Fruit fly (Drosophila melanogaster) whole organism, prepupa: ENCODE measurements around the gene Reg-2.

ENCODE experiments used
- Blimp-1 ChIP-seq: fragments of 200-800 bp; sonication (Bioruptor generic); optimal IDR thresholded peaks from 3 replicates; lab custom pipeline; 2017; ENCODE audit warnings: missing biosample characterization, missing genetic modification characterization, mild to moderate bottlenecking, moderate library complexity, missing genetic modification reagents
- CG10631 ChIP-seq: fragments of 200-800 bp; sonication (Bioruptor generic); optimal IDR thresholded peaks from 2 replicates; lab custom pipeline; 2016; ENCODE audit warnings: missing biosample characterization, missing genetic modification characterization
- CG10669 ChIP-seq: fragments of 200-800 bp; sonication (Bioruptor generic); optimal IDR thresholded peaks from 3 replicates; lab custom pipeline; 2018; ENCODE audit warnings: missing biosample characterization, mild to moderate bottlenecking, missing genetic modification characterization, moderate library complexity
- CG11294 ChIP-seq: fragments of 200-800 bp; sonication (Bioruptor generic); IDR thresholded peaks from 2 replicates; pipeline ENCODE4 v1.3.6; 2022; ENCODE audit warnings: missing biosample characterization, missing genetic modification characterization
- CG11762 ChIP-seq: fragments of 200-800 bp; sonication (Bioruptor generic); optimal IDR thresholded peaks from 3 replicates; lab custom pipeline; 2016; ENCODE audit warnings: missing biosample characterization, missing genetic modification characterization; ENCODE audit not compliant: insufficient read depth
- CG11902 ChIP-seq: fragments of 200-800 bp; sonication (Bioruptor generic); optimal IDR thresholded peaks from 3 replicates; lab custom pipeline; 2016; ENCODE audit warnings: missing biosample characterization, missing genetic modification characterization
- CG15336 ChIP-seq: fragments of 200-800 bp; sonication (Bioruptor generic); IDR thresholded peaks from 2 replicates; pipeline ENCODE4 v1.3.6; 2022; ENCODE audit warnings: missing biosample characterization, missing genetic modification characterization
- CG1621 ChIP-seq: fragments of 200-800 bp; sonication (Bioruptor generic); optimal IDR thresholded peaks from 3 replicates; lab custom pipeline; 2018; ENCODE audit warnings: missing biosample characterization, mild to moderate bottlenecking, missing genetic modification characterization
- CG16779 ChIP-seq: fragments of 200-800 bp; sonication (Bioruptor generic); optimal IDR thresholded peaks from 3 replicates; lab custom pipeline; 2017; ENCODE audit warnings: missing biosample characterization, mild to moderate bottlenecking, missing genetic modification characterization
- CG3032 ChIP-seq: fragments of 200-800 bp; optimal IDR thresholded peaks from 2 replicates; lab custom pipeline; 2019; ENCODE audit warnings: missing biosample characterization, mild to moderate bottlenecking, missing genetic modification characterization, moderate library complexity
- CG31627 ChIP-seq: fragments of 200-800 bp; sonication (Bioruptor generic); optimal IDR thresholded peaks from 3 replicates; lab custom pipeline; 2016; ENCODE audit warnings: missing biosample characterization, missing genetic modification characterization
- CG32006 ChIP-seq: fragments of 200-800 bp; sonication (Bioruptor generic); optimal IDR thresholded peaks from 3 replicates; lab custom pipeline; 2017; ENCODE audit warnings: missing biosample characterization, mild to moderate bottlenecking, missing genetic modification characterization
- CG34406 ChIP-seq: fragments of 200-800 bp; sonication (Bioruptor generic); optimal IDR thresholded peaks from 3 replicates; lab custom pipeline; 2016; ENCODE audit warnings: missing biosample characterization, missing genetic modification characterization
- CG3919 ChIP-seq: fragments of 200-800 bp; sonication (Bioruptor generic); optimal IDR thresholded peaks from 3 replicates; lab custom pipeline; 2016; ENCODE audit warnings: missing biosample characterization, missing genetic modification characterization
- CG4318 ChIP-seq: fragments of 200-800 bp; sonication (Bioruptor generic); optimal IDR thresholded peaks from 3 replicates; lab custom pipeline; 2017; ENCODE audit warnings: missing biosample characterization, mild to moderate bottlenecking, missing genetic modification characterization
- CG6163 ChIP-seq: fragments of 200-800 bp; sonication (Bioruptor generic); IDR thresholded peaks from 3 replicates; pipeline ENCODE4 v1.3.6; 2022; ENCODE audit warnings: missing biosample characterization, missing genetic modification characterization
- CG6276 ChIP-seq: fragments of 200-800 bp; sonication (Bioruptor generic); optimal IDR thresholded peaks from 2 replicates; lab custom pipeline; 2017; ENCODE audit warnings: missing biosample characterization, mild to moderate bottlenecking, missing genetic modification characterization
- CG6792 ChIP-seq: fragments of 200-800 bp; sonication (Bioruptor generic); optimal IDR thresholded peaks from 3 replicates; lab custom pipeline; 2016; ENCODE audit warnings: missing biosample characterization, missing genetic modification characterization
- CG6808 ChIP-seq: fragments of 200-800 bp; sonication (Bioruptor generic); optimal IDR thresholded peaks from 3 replicates; lab custom pipeline; 2017; ENCODE audit warnings: missing biosample characterization, missing genetic modification characterization, mild to moderate bottlenecking, moderate library complexity, missing genetic modification reagents
- CG6854 ChIP-seq: fragments of 200-800 bp; sonication (Bioruptor generic); optimal IDR thresholded peaks from 2 replicates; lab custom pipeline; 2017; ENCODE audit warnings: missing biosample characterization, mild to moderate bottlenecking, missing genetic modification characterization
- CG8119 ChIP-seq: fragments of 200-800 bp; sonication (Bioruptor generic); IDR thresholded peaks from 3 replicates; pipeline ENCODE4 v1.3.6; 2022; ENCODE audit warnings: missing biosample characterization, missing genetic modification characterization
- CG8319 ChIP-seq: fragments of 200-800 bp; sonication (Bioruptor generic); optimal IDR thresholded peaks from 3 replicates; lab custom pipeline; 2016; ENCODE audit warnings: missing biosample characterization, missing genetic modification characterization
- CG9139 ChIP-seq: fragments of 200-800 bp; sonication (Bioruptor generic); optimal IDR thresholded peaks from 3 replicates; lab custom pipeline; 2017; ENCODE audit warnings: missing biosample characterization, mild to moderate bottlenecking, missing genetic modification characterization
- Eip78C ChIP-seq: fragments of 200-800 bp; sonication (Bioruptor generic); peaks from one replicate; lab custom pipeline; 2016; ENCODE audit warnings: missing biosample characterization, missing genetic modification characterization
- Eip93F ChIP-seq: fragments of 200-800 bp; sonication (Bioruptor generic); optimal IDR thresholded peaks from 2 replicates; lab custom pipeline; 2016; ENCODE audit warnings: missing biosample characterization, mild to moderate bottlenecking, missing genetic modification characterization
- Ets21C ChIP-seq: fragments of 200-800 bp; sonication (Bioruptor generic); optimal IDR thresholded peaks from 3 replicates; lab custom pipeline; 2016; ENCODE audit warnings: missing biosample characterization, missing genetic modification characterization
- Gug ChIP-seq: fragments of 200-800 bp; sonication (Bioruptor generic); IDR thresholded peaks from 2 replicates; pipeline ENCODE4 v1.3.6; 2022; ENCODE audit warnings: missing biosample characterization, missing genetic modification characterization
- Hr38 ChIP-seq: sonication (Bioruptor generic); optimal IDR thresholded peaks from 2 replicates; lab custom pipeline; 2016; ENCODE audit warnings: missing biosample characterization, missing genetic modification characterization
- Hr4 ChIP-seq: fragments of 200-800 bp; sonication (Bioruptor generic); optimal IDR thresholded peaks from 3 replicates; lab custom pipeline; 2016; ENCODE audit warnings: missing biosample characterization, missing genetic modification characterization
- Lpt ChIP-seq: fragments of 200-800 bp; sonication (Bioruptor generic); optimal IDR thresholded peaks from 3 replicates; lab custom pipeline; 2016; ENCODE audit warnings: missing biosample characterization, missing genetic modification characterization
- Met ChIP-seq: fragments of 200-800 bp; sonication (Bioruptor generic); optimal IDR thresholded peaks from 3 replicates; lab custom pipeline; 2016; ENCODE audit warnings: missing biosample characterization, missing genetic modification characterization
- OdsH ChIP-seq: fragments of 200-800 bp; sonication (Bioruptor generic); optimal IDR thresholded peaks from 3 replicates; lab custom pipeline; 2016; ENCODE audit warnings: missing biosample characterization, missing genetic modification characterization
- Smox ChIP-seq: fragments of 200-800 bp; sonication (Bioruptor generic); optimal IDR thresholded peaks from 3 replicates; lab custom pipeline; 2016; ENCODE audit warnings: missing biosample characterization, missing genetic modification characterization
- Sox102F ChIP-seq: fragments of 200-800 bp; sonication (Bioruptor generic); optimal IDR thresholded peaks from 2 replicates; lab custom pipeline; 2016; ENCODE audit warnings: missing biosample characterization, mild to moderate bottlenecking, missing genetic modification characterization
- Sox14 ChIP-seq: fragments of 200-800 bp; sonication (Bioruptor generic); optimal IDR thresholded peaks from 3 replicates; lab custom pipeline; 2016; ENCODE audit warnings: missing biosample characterization, missing genetic modification characterization
- Sox15 ChIP-seq: fragments of 200-800 bp; sonication (Bioruptor generic); optimal IDR thresholded peaks from 3 replicates; lab custom pipeline; 2016; ENCODE audit warnings: missing biosample characterization, missing genetic modification characterization
- achi ChIP-seq: fragments of 200-800 bp; sonication (Bioruptor generic); optimal IDR thresholded peaks from 3 replicates; lab custom pipeline; 2016; ENCODE audit warnings: missing biosample characterization, missing genetic modification characterization
- acj6 ChIP-seq: fragments of 200-800 bp; sonication (Bioruptor generic); optimal IDR thresholded peaks from 3 replicates; lab custom pipeline; 2016; ENCODE audit warnings: missing biosample characterization, missing genetic modification characterization
- cyc ChIP-seq: fragments of 200-800 bp; sonication (Bioruptor generic); optimal IDR thresholded peaks from 3 replicates; lab custom pipeline; 2016; ENCODE audit warnings: missing biosample characterization, missing genetic modification characterization
- dsx ChIP-seq: fragments of 200-800 bp; optimal IDR thresholded peaks from 3 replicates; lab custom pipeline; 2019; ENCODE audit warnings: missing biosample characterization, mild to moderate bottlenecking, missing genetic modification characterization, moderate library complexity; ENCODE audit not compliant: poor library complexity, severe bottlenecking
- eg ChIP-seq: fragments of 200-800 bp; sonication (Bioruptor generic); IDR thresholded peaks from 3 replicates; pipeline ENCODE4 v1.3.6; 2022; ENCODE audit warnings: missing biosample characterization, missing genetic modification characterization
- esn ChIP-seq: fragments of 200-800 bp; sonication (Bioruptor generic); optimal IDR thresholded peaks from 2 replicates; lab custom pipeline; 2016; ENCODE audit warnings: missing biosample characterization, mild to moderate bottlenecking, missing genetic modification characterization, moderate library complexity
- fd59A ChIP-seq: fragments of 200-800 bp; sonication (Bioruptor generic); optimal IDR thresholded peaks from 2 replicates; lab custom pipeline; 2017; ENCODE audit warnings: missing biosample characterization, mild to moderate bottlenecking, missing genetic modification characterization, missing genetic modification reagents
- fd85E ChIP-seq: fragments of 200-800 bp; sonication (Bioruptor generic); optimal IDR thresholded peaks from 3 replicates; lab custom pipeline; 2016; ENCODE audit warnings: missing biosample characterization, missing genetic modification characterization
- fkh ChIP-seq: fragments of 200-800 bp; sonication (Bioruptor generic); optimal IDR thresholded peaks from 3 replicates; lab custom pipeline; 2017; ENCODE audit warnings: missing biosample characterization, mild to moderate bottlenecking, missing genetic modification characterization, moderate library complexity
- lz ChIP-seq: fragments of 200-800 bp; sonication (Bioruptor generic); optimal IDR thresholded peaks from 3 replicates; lab custom pipeline; 2016; ENCODE audit warnings: missing biosample characterization, missing genetic modification characterization
- net ChIP-seq: fragments of 200-800 bp; sonication (Bioruptor generic); optimal IDR thresholded peaks from 3 replicates; lab custom pipeline; 2016; ENCODE audit warnings: missing biosample characterization, missing genetic modification characterization
- pdm3 ChIP-seq: fragments of 200-800 bp; sonication (Bioruptor generic); optimal IDR thresholded peaks from 3 replicates; lab custom pipeline; 2016; ENCODE audit warnings: missing biosample characterization, missing genetic modification characterization
- salr ChIP-seq, 2 experiments: fragments of 200-800 bp; sonication (Bioruptor generic); optimal IDR thresholded peaks; 3 replicates each; lab custom pipeline; 2016 to 2018; ENCODE audit warnings: missing biosample characterization in 2 of 2, missing genetic modification characterization in 2 of 2, mild to moderate bottlenecking in 1 of 2
- ss ChIP-seq, 2 experiments: fragments of 200-800 bp; sonication (Bioruptor generic); optimal IDR thresholded peaks; 2 replicates in 1 of 2; 3 replicates in 1 of 2; lab custom pipeline; 2017 to 2018; ENCODE audit warnings: mild to moderate bottlenecking in 2 of 2, missing biosample characterization in 2 of 2, missing genetic modification characterization in 2 of 2, moderate library complexity in 1 of 2
- svp ChIP-seq: fragments of 200-800 bp; sonication (Bioruptor generic); peaks from one replicate; lab custom pipeline; 2016; ENCODE audit warnings: missing biosample characterization, missing genetic modification characterization
- vri ChIP-seq: fragments of 200-800 bp; sonication (Bioruptor generic); optimal IDR thresholded peaks from 3 replicates; lab custom pipeline; 2016; ENCODE audit warnings: missing biosample characterization, mild to moderate bottlenecking, missing genetic modification characterization

Gene Reg-2

DNA sequence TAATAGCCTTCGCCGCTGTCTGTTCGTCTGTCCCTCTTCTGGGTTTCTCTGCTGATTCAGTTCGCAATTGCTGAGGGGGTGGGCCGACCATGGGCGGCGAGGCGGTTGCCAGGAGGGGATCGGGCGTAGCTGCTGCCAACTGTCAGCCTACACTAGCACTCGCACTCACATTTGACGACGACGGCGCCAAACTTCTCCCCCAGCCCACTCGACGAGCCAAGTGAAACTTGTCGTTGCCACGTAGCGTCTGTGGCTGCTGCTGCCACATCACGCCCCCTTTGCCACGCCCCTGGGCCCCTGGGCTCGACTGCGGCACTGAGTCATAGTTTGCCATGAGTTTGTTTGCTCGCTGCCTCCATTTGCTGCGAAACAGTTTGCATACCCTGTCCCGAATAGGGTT, 49.1 kb downstream of the Reg-2 start:
- peak; percentile 19 for TF ChIP-seq dsx
- peak; percentile 48 for TF ChIP-seq Sox15 (GFP tag; lab: Kevin White, UChicago)
- no peak for TF ChIP-seq svp (GFP tag; lab: Kevin White, UChicago)
- peak; percentile 26 to 47 for TF ChIP-seq ss (GFP tag; optimal IDR thresholded peaks at IDR 0.05; lab: Kevin White, UChicago)
- TF ChIP-seq Eip93F: no peak
- TF ChIP-seq eg (GFP tag; lab: Robert Waterston, UW): peak; percentile 80
- peak; percentile 31 for TF ChIP-seq CG9139 (GFP tag; lab: Kevin White, UChicago)
- TF ChIP-seq Hr4 (GFP tag; lab: Kevin White, UChicago): peak; percentile 77
- peak; percentile 84 for TF ChIP-seq CG15336 (GFP tag; lab: Robert Waterston, UW)
- peak; percentile 61 for TF ChIP-seq achi (GFP tag; lab: Kevin White, UChicago)
- TF ChIP-seq CG11762: peak; percentile 42
- peak; percentile 74 for TF ChIP-seq net (GFP tag; lab: Kevin White, UChicago)
- TF ChIP-seq CG8119: peak; percentile 81
- TF ChIP-seq acj6 (GFP tag; lab: Kevin White, UChicago): peak; percentile 69
- peak; percentile 49 for TF ChIP-seq Eip78C (GFP tag; lab: Kevin White, UChicago)
- peak; percentile 63 for TF ChIP-seq Lpt (GFP tag; lab: Kevin White, UChicago)
- TF ChIP-seq CG8319 (GFP tag; lab: Kevin White, UChicago): no peak
- no peak for TF ChIP-seq fkh
- TF ChIP-seq Ets21C (GFP tag; lab: Kevin White, UChicago): peak; percentile 14
- peak; percentile 65 for TF ChIP-seq cyc
- TF ChIP-seq CG6792 (GFP tag; lab: Kevin White, UChicago): peak; percentile 69
- TF ChIP-seq fd85E (GFP tag; lab: Kevin White, UChicago): no peak
- TF ChIP-seq CG3919: peak; percentile 72
- TF ChIP-seq Sox14 (GFP tag; lab: Kevin White, UChicago): peak; percentile 56
- no peak for TF ChIP-seq Hr38 (GFP tag; lab: Kevin White, UChicago)
- peak; percentile 47 to 49 for TF ChIP-seq salr (GFP tag; optimal IDR thresholded peaks at IDR 0.05; lab: Kevin White, UChicago)
- TF ChIP-seq CG34406 (GFP tag; lab: Kevin White, UChicago): peak; percentile 66
- peak; percentile 45 for TF ChIP-seq CG6276 (GFP tag; lab: Kevin White, UChicago)
- TF ChIP-seq CG11902: peak; percentile 18
- peak; percentile 65 for TF ChIP-seq pdm3 (GFP tag; lab: Kevin White, UChicago)
- TF ChIP-seq fd59A (GFP tag; lab: Kevin White, UChicago): peak; percentile 59
- peak; percentile 70 for TF ChIP-seq CG11294
- TF ChIP-seq Blimp-1 (GFP tag; lab: Kevin White, UChicago): no peak
- peak; percentile 79 for TF ChIP-seq Gug (GFP tag; lab: Robert Waterston, UW)
- peak; percentile 41 for TF ChIP-seq CG6808
- no peak for TF ChIP-seq vri (GFP tag; lab: Kevin White, UChicago)
- TF ChIP-seq Smox (GFP tag; lab: Kevin White, UChicago): peak; percentile 41
- peak; percentile 15 for TF ChIP-seq CG10631 (GFP tag; lab: Kevin White, UChicago)
- peak; percentile 51 for TF ChIP-seq esn (GFP tag; lab: Kevin White, UChicago)
- TF ChIP-seq CG1621 (tag; lab: Kevin White, UChicago): peak; percentile 73
- TF ChIP-seq CG4318: peak; percentile 67
- peak; percentile 72 for TF ChIP-seq OdsH (GFP tag; lab: Kevin White, UChicago)
- TF ChIP-seq CG32006: peak; percentile 77
- peak; percentile 67 for TF ChIP-seq CG10669
- TF ChIP-seq Met: peak; percentile 60
- TF ChIP-seq CG6163 (GFP tag; lab: Robert Waterston, UW): peak; percentile 84
- TF ChIP-seq Sox102F (GFP tag; lab: Kevin White, UChicago): peak; percentile 42
- TF ChIP-seq lz (GFP tag; lab: Kevin White, UChicago): peak; percentile 57
- peak; percentile 71 for TF ChIP-seq CG31627 (GFP tag; lab: Kevin White, UChicago)
- TF ChIP-seq CG16779 (tag; lab: Kevin White, UChicago): peak; percentile 33
- no peak for TF ChIP-seq CG6854 (GFP tag; lab: Kevin White, UChicago)
- peak; percentile 70 for TF ChIP-seq CG3032 (tag; lab: Kevin White, UChicago)
